Worm (Caenorhabditis elegans) whole organism, late embryonic: Measurements from ENCODE around the gene che-10.

Source experiments
- C38D4.7 ChIP-seq: fragments of 200-800 bp; sonication (Bioruptor generic); optimal IDR thresholded peaks from 2 replicates; lab custom pipeline; 2018; ENCODE audit warnings: mild to moderate bottlenecking, missing genetic modification characterization, moderate library complexity, missing compliant biosample characterization
- ceh-9 ChIP-seq: sonication (generic microtip); optimal IDR thresholded peaks from 2 replicates; lab custom pipeline; 2016; ENCODE audit warnings: mild to moderate bottlenecking, missing genetic modification characterization, inconsistent platforms, missing compliant biosample characterization
- fkh-10 ChIP-seq: fragments of 150-350 bp; optimal IDR thresholded peaks from 2 replicates; lab custom pipeline; 2014; ENCODE audit warnings: missing biosample characterization, missing genetic modification reagents, missing genetic modification characterization
- nfya-1 ChIP-seq: sonication (generic microtip); optimal IDR thresholded peaks from 2 replicates; lab custom pipeline; 2017; ENCODE audit warnings: missing genetic modification characterization, mild to moderate bottlenecking, missing compliant biosample characterization, antibody characterized with exemption, moderate library complexity
- nhr-11 ChIP-seq: fragments of 150-350 bp; optimal IDR thresholded peaks from 2 replicates; lab custom pipeline; 2014; ENCODE audit warnings: missing biosample characterization, missing genetic modification characterization
- pha-4 ChIP-seq: fragments of 150-350 bp; optimal IDR thresholded peaks from 2 replicates; lab custom pipeline; 2018; ENCODE audit warnings: missing biosample characterization, missing genetic modification reagents, missing genetic modification characterization
- ref-2 ChIP-seq: sonication (generic microtip); optimal IDR thresholded peaks from 2 replicates; lab custom pipeline; 2016; ENCODE audit warnings: missing genetic modification characterization, missing compliant biosample characterization

- TF ChIP-seq C38D4.7 (GFP tag; lab: Kevin White, UChicago) = no peak
- TF ChIP-seq pha-4 (tag; lab: Kevin White, UChicago) = no peak
- TF ChIP-seq ref-2 (tag; lab: Kevin White, UChicago) = no peak
- no peak for TF ChIP-seq ceh-9
- no peak for TF ChIP-seq nhr-11 (tag; lab: Kevin White, UChicago)
- TF ChIP-seq fkh-10 (GFP tag; lab: Kevin White, UChicago) = no peak
- no peak for TF ChIP-seq nfya-1 (tag; lab: Kevin White, UChicago)
Measured at ce11 chrII:4657370-4657769, 19.2 kb upstream of the che-10 start.
